Fruit fly (Drosophila melanogaster) Kc167 (cell line): ENCODE data around the gene Elal.

Experiments used
- Sin3A ChIP-seq: fragments of >200 bp; optimal IDR thresholded peaks from 2 replicates; lab custom pipeline; 2018; ENCODE audit warnings: missing external identifiers
- insv ChIP-seq: fragments of >200 bp; optimal IDR thresholded peaks from 3 replicates; lab custom pipeline; 2018; ENCODE audit warnings: missing external identifiers
- psq ChIP-seq: fragments of >200 bp; optimal IDR thresholded peaks from 2 replicates; lab custom pipeline; 2017; ENCODE audit warnings: missing external identifiers
- ttk ChIP-seq: sonication (Bioruptor generic); optimal IDR thresholded peaks from 2 replicates; lab custom pipeline; 2017; ENCODE audit warnings: missing external identifiers

dm6 chr3R:24905959-24906634, 40.9 kb downstream of the Elal start, which contains the start of gene CG13643:
- TF ChIP-seq Sin3A (lab: Kevin White, UChicago) (no peak), psq (lab: Kevin White, UChicago) (no peak), ttk (lab: Kevin White, UChicago) (no peak), insv (lab: Kevin White, UChicago) (no peak)
